4 fruit fly cellular contexts compared by ENCODE assay signal in genomic region chr3R:7109760-7110303, dm6.
TF ChIP-seq lines count a peak whose summit lies in the region.

No protein-coding gene starts in this region.

- TF ChIP-seq CTCF in whole organism, embryonic (GFP tag; optimal IDR thresholded peaks at IDR 0.05; lab: Kevin White, UChicago): no peak

TF ChIP-seq in whole organism, embryonic, 481 proteins besides CTCF, POLR2A, EP300 and RAD21 (continues in another document):
- TF ChIP-seq z (GFP tag; IDR thresholded peaks at IDR 0.05; lab: Robert Waterston, UW) (peak; percentile 61; the same call in 1 of the 3 replicates), crol (GFP tag; IDR thresholded peaks at IDR 0.05; lab: Robert Waterston, UW) (peak; percentile 12; the same call in 1 of the 2 replicates), sim (GFP tag; IDR thresholded peaks at IDR 0.05; lab: Robert Waterston, UW) (no peak), nom (GFP tag; optimal IDR thresholded peaks at IDR 0.05; lab: Kevin White, UChicago) (peak; percentile 57), cad (GFP tag; optimal IDR thresholded peaks at IDR 0.05; lab: Kevin White, UChicago) (peak; percentile 68), repo (GFP tag; optimal IDR thresholded peaks at IDR 0.05; lab: Kevin White, UChicago) (no peak), HHEX (GFP tag; optimal IDR thresholded peaks at IDR 0.05; lab: Kevin White, UChicago) (no peak), caup (GFP tag; optimal IDR thresholded peaks at IDR 0.05; lab: Kevin White, UChicago; ENCODE audit: severe bottlenecking) (no peak), Fer3 (tag; optimal IDR thresholded peaks at IDR 0.05; lab: Kevin White, UChicago) (no peak), tio (GFP tag; optimal IDR thresholded peaks at IDR 0.05; lab: Kevin White, UChicago) (no peak), unpg (GFP tag; optimal IDR thresholded peaks at IDR 0.05; lab: Kevin White, UChicago) (no peak), CG34422 (GFP tag; IDR thresholded peaks at IDR 0.05; lab: Robert Waterston, UW) (no peak), CG12155 (GFP tag; optimal IDR thresholded peaks at IDR 0.05; lab: Kevin White, UChicago) (no peak), stc (GFP tag; IDR thresholded peaks at IDR 0.05; lab: Robert Waterston, UW) (no peak), lola (GFP tag; optimal IDR thresholded peaks at IDR 0.05; lab: Kevin White, UChicago) (no peak), Dek (tag; optimal IDR thresholded peaks at IDR 0.05; lab: Kevin White, UChicago) (no peak), grn (GFP tag; optimal IDR thresholded peaks at IDR 0.05; lab: Kevin White, UChicago) (no peak), dati (GFP tag; IDR thresholded peaks at IDR 0.05; lab: Robert Waterston, UW) (no peak; the same call in 1 of the 2 replicates), CG9437 (GFP tag; optimal IDR thresholded peaks at IDR 0.05; lab: Kevin White, UChicago) (no peak), CG10267 (tag; optimal IDR thresholded peaks at IDR 0.05; lab: Kevin White, UChicago) (no peak), da (GFP tag; optimal IDR thresholded peaks at IDR 0.05; lab: Kevin White, UChicago) (no peak), CG15269 (tag; optimal IDR thresholded peaks at IDR 0.05; lab: Kevin White, UChicago) (no peak), Scr (GFP tag; IDR thresholded peaks at IDR 0.05; lab: Robert Waterston, UW; ENCODE audit: partially characterized antibody) (no peak)

TF ChIP-seq in whole organism, prepupa, 60 proteins besides CTCF, POLR2A, EP300 and RAD21 (continues in another document):
- TF ChIP-seq fd59A (GFP tag; optimal IDR thresholded peaks at IDR 0.05; lab: Kevin White, UChicago) (no peak), fkh (GFP tag; optimal IDR thresholded peaks at IDR 0.05; lab: Kevin White, UChicago) (no peak), Sox102F (GFP tag; optimal IDR thresholded peaks at IDR 0.05; lab: Kevin White, UChicago) (peak; percentile 47), CG16779 (tag; optimal IDR thresholded peaks at IDR 0.05; lab: Kevin White, UChicago) (no peak), CG8119 (GFP tag; IDR thresholded peaks at IDR 0.05; lab: Robert Waterston, UW) (peak; percentile 31; the same call in 1 of the 3 replicates), eg (GFP tag; IDR thresholded peaks at IDR 0.05; lab: Robert Waterston, UW) (no peak), ss (GFP tag; optimal IDR thresholded peaks at IDR 0.05; lab: Kevin White, UChicago) (peak in 1 of 2 experiments; percentile 44), spab (GFP tag; optimal IDR thresholded peaks at IDR 0.05; lab: Kevin White, UChicago) (peak; percentile 17), CG3032 (tag; optimal IDR thresholded peaks at IDR 0.05; lab: Kevin White, UChicago) (peak; percentile 16), Met (GFP tag; optimal IDR thresholded peaks at IDR 0.05; lab: Kevin White, UChicago) (no peak), CG6276 (GFP tag; optimal IDR thresholded peaks at IDR 0.05; lab: Kevin White, UChicago) (peak; percentile 23), achi (GFP tag; optimal IDR thresholded peaks at IDR 0.05; lab: Kevin White, UChicago) (no peak), Ets21C (GFP tag; optimal IDR thresholded peaks at IDR 0.05; lab: Kevin White, UChicago) (no peak), Lpt (GFP tag; optimal IDR thresholded peaks at IDR 0.05; lab: Kevin White, UChicago) (peak; percentile 24), Blimp-1 (GFP tag; optimal IDR thresholded peaks at IDR 0.05; lab: Kevin White, UChicago) (peak; percentile 56), CG7368 (GFP tag; optimal IDR thresholded peaks at IDR 0.05; lab: Kevin White, UChicago) (no peak), OdsH (GFP tag; optimal IDR thresholded peaks at IDR 0.05; lab: Kevin White, UChicago) (no peak), CG6854 (GFP tag; optimal IDR thresholded peaks at IDR 0.05; lab: Kevin White, UChicago) (peak; percentile 87), Eip78C (GFP tag; lab: Kevin White, UChicago) (peak; percentile 74), CG6808 (GFP tag; optimal IDR thresholded peaks at IDR 0.05; lab: Kevin White, UChicago) (peak; percentile 49), net (GFP tag; optimal IDR thresholded peaks at IDR 0.05; lab: Kevin White, UChicago) (no peak), salr (GFP tag; optimal IDR thresholded peaks at IDR 0.05; lab: Kevin White, UChicago) (no peak), vri (GFP tag; optimal IDR thresholded peaks at IDR 0.05; lab: Kevin White, UChicago) (peak; percentile 81), dsx (GFP tag; optimal IDR thresholded peaks at IDR 0.05; lab: Kevin White, UChicago; ENCODE audit: poor library complexity, severe bottlenecking) (peak; percentile 64)

TF ChIP-seq in whole organism, pupa, 21 proteins besides CTCF, POLR2A, EP300 and RAD21:
- TF ChIP-seq gl (tag; optimal IDR thresholded peaks at IDR 0.05; lab: Kevin White, UChicago): no peak
- TF ChIP-seq CG12605 (GFP tag; IDR thresholded peaks at IDR 0.05; lab: Robert Waterston, UW): no peak
- peak; percentile 76 for TF ChIP-seq CG13204 (GFP tag; optimal IDR thresholded peaks at IDR 0.05; lab: Kevin White, UChicago)
- TF ChIP-seq EcR (GFP tag; optimal IDR thresholded peaks at IDR 0.05; lab: Kevin White, UChicago): peak; percentile 82
- TF ChIP-seq CG15710 (tag; optimal IDR thresholded peaks at IDR 0.05; lab: Kevin White, UChicago): no peak
- no peak for TF ChIP-seq CG10348 (GFP tag; IDR thresholded peaks at IDR 0.05; lab: Robert Waterston, UW)
- TF ChIP-seq Pif1A (GFP tag; optimal IDR thresholded peaks at IDR 0.05; lab: Kevin White, UChicago): no peak
- no peak for TF ChIP-seq CG17806 (tag; optimal IDR thresholded peaks at IDR 0.05; lab: Kevin White, UChicago)
- peak; percentile 5 for TF ChIP-seq CG8301 (tag; optimal IDR thresholded peaks at IDR 0.05; lab: Kevin White, UChicago)
- TF ChIP-seq CG4496 (GFP tag; IDR thresholded peaks at IDR 0.05; lab: Robert Waterston, UW): 0 out of 3 replicates have a peak, but pooled peaks have one; percentile 48
- no peak for TF ChIP-seq rn (GFP tag; IDR thresholded peaks at IDR 0.05; lab: Robert Waterston, UW)
- TF ChIP-seq Snoo (tag; optimal IDR thresholded peaks at IDR 0.05; lab: Kevin White, UChicago): peak; percentile 41
- TF ChIP-seq CG14655 (GFP tag; optimal IDR thresholded peaks at IDR 0.05; lab: Kevin White, UChicago): no peak
- TF ChIP-seq Pif1B (GFP tag; optimal IDR thresholded peaks at IDR 0.05; lab: Kevin White, UChicago): peak; percentile 23
TF ChIP-seq in whole organism, pupa: peak in this region for 6.

TF ChIP-seq in whole organism, wandering third instar larva, 38 proteins besides CTCF, POLR2A, EP300 and RAD21:
- TF ChIP-seq psq (GFP tag; optimal IDR thresholded peaks at IDR 0.05; lab: Kevin White, UChicago) (peak; percentile 52), Dif (GFP tag; optimal IDR thresholded peaks at IDR 0.05; lab: Kevin White, UChicago; ENCODE audit: partially characterized antibody) (peak; percentile 81), usp (GFP tag; optimal IDR thresholded peaks at IDR 0.05; lab: Kevin White, UChicago) (no peak), dl (GFP tag; optimal IDR thresholded peaks at IDR 0.05; lab: Kevin White, UChicago; ENCODE audit: insufficient read depth in 1 of 2, partially characterized antibody in 2 of 2) (peak; percentile 59 to 66)

Comparison
In these comparisons a context has a peak if more than half of its experiments do, and no peak if none do; other contexts are left out.
1. Of the 7 proteins assayed by ChIP-seq in both whole organism, embryonic and whole organism, prepupa: peak only in whole organism, embryonic: none; only in whole organism, prepupa: Blimp-1, CG6854, Lpt and Sox102F; in both: none; in neither: 3.